Worm (Caenorhabditis elegans) whole organism, L3 larva: ENCODE measurements around the gene F59A6.12.

Experiments used
- ZK546.5 ChIP-seq: sonication (generic microtip); optimal IDR thresholded peaks from 2 replicates; lab custom pipeline; 2017; ENCODE audit warnings: missing biosample characterization, missing genetic modification characterization
- aly-2 ChIP-seq: fragments of 150-350 bp; optimal IDR thresholded peaks from 2 replicates; lab custom pipeline; 2014; ENCODE audit warnings: missing biosample characterization, missing genetic modification characterization
- ceh-28 ChIP-seq: fragments of 150-350 bp; optimal IDR thresholded peaks from 2 replicates; lab custom pipeline; 2014; ENCODE audit warnings: missing biosample characterization, missing genetic modification reagents, missing genetic modification characterization
- ceh-82 ChIP-seq: fragments of 150-350 bp; optimal IDR thresholded peaks from 2 replicates; lab custom pipeline; 2014; ENCODE audit warnings: missing biosample characterization, missing genetic modification characterization
- ceh-9 ChIP-seq: sonication (generic microtip); optimal IDR thresholded peaks from 2 replicates; lab custom pipeline; 2018; ENCODE audit warnings: missing biosample characterization, missing genetic modification characterization
- egl-27 ChIP-seq: sonication (generic microtip); optimal IDR thresholded peaks from 4 replicates; lab custom pipeline; 2017; ENCODE audit warnings: missing biosample characterization, missing genetic modification reagents, missing genetic modification characterization
- egl-5 ChIP-seq: fragments of 150-350 bp; optimal IDR thresholded peaks from 2 replicates; lab custom pipeline; 2017; ENCODE audit warnings: missing biosample characterization, missing genetic modification reagents, missing genetic modification characterization, inconsistent platforms
- elt-1 ChIP-seq: fragments of 150-350 bp; optimal IDR thresholded peaks from 2 replicates; lab custom pipeline; 2014; ENCODE audit warnings: missing biosample characterization, missing genetic modification characterization
- elt-2 ChIP-seq: sonication (generic microtip); optimal IDR thresholded peaks from 2 replicates; lab custom pipeline; 2016; ENCODE audit warnings: missing genetic modification reagents, mild to moderate bottlenecking, missing genetic modification characterization, missing compliant biosample characterization
- fkh-10 ChIP-seq: sonication (generic microtip); optimal IDR thresholded peaks from 2 replicates; lab custom pipeline; 2017; ENCODE audit warnings: missing biosample characterization, missing genetic modification reagents, missing genetic modification characterization
- fkh-2 ChIP-seq: fragments of 150-350 bp; optimal IDR thresholded peaks from 2 replicates; lab custom pipeline; 2014; ENCODE audit warnings: missing biosample characterization, missing genetic modification reagents, missing genetic modification characterization
- fos-1 ChIP-seq: fragments of 150-350 bp; optimal IDR thresholded peaks from 2 replicates; lab custom pipeline; 2014; ENCODE audit warnings: missing biosample characterization, missing genetic modification characterization
- hmg-11 ChIP-seq: sonication (generic microtip); optimal IDR thresholded peaks from 2 replicates; lab custom pipeline; 2016; ENCODE audit warnings: missing genetic modification characterization, missing compliant biosample characterization
- jun-1 ChIP-seq: fragments of 150-350 bp; optimal IDR thresholded peaks from 2 replicates; lab custom pipeline; 2014; ENCODE audit warnings: missing biosample characterization, missing genetic modification reagents, missing genetic modification characterization
- lin-15B ChIP-seq: fragments of 150-350 bp; optimal IDR thresholded peaks from 2 replicates; lab custom pipeline; 2014; ENCODE audit warnings: missing biosample characterization, missing genetic modification characterization
- lin-39 ChIP-seq: fragments of 150-350 bp; optimal IDR thresholded peaks from 2 replicates; lab custom pipeline; 2018; ENCODE audit warnings: missing biosample characterization, missing genetic modification reagents, missing genetic modification characterization
- mdl-1 ChIP-seq: fragments of 150-350 bp; optimal IDR thresholded peaks from 2 replicates; lab custom pipeline; 2014; ENCODE audit warnings: missing biosample characterization, missing genetic modification characterization
- nhr-12 ChIP-seq: fragments of 150-350 bp; optimal IDR thresholded peaks from 2 replicates; lab custom pipeline; 2014; ENCODE audit warnings: missing biosample characterization, missing genetic modification characterization
- nhr-23 ChIP-seq: fragments of 150-350 bp; optimal IDR thresholded peaks from 2 replicates; lab custom pipeline; 2014; ENCODE audit warnings: missing biosample characterization, missing genetic modification reagents, missing genetic modification characterization
- nhr-25 ChIP-seq: sonication (generic microtip); optimal IDR thresholded peaks from 2 replicates; lab custom pipeline; 2017; ENCODE audit warnings: missing biosample characterization, missing genetic modification characterization
- nhr-76 ChIP-seq: fragments of 150-350 bp; sonication (generic microtip); optimal IDR thresholded peaks from 5 replicates; lab custom pipeline; 2014; ENCODE audit warnings: missing biosample characterization, missing genetic modification characterization
- nhr-77 ChIP-seq: fragments of 150-350 bp; optimal IDR thresholded peaks from 2 replicates; lab custom pipeline; 2014; ENCODE audit warnings: missing biosample characterization, missing genetic modification characterization
- pha-4 ChIP-seq: fragments of 150-350 bp; optimal IDR thresholded peaks from 2 replicates; lab custom pipeline; 2014; ENCODE audit warnings: missing biosample characterization, missing genetic modification reagents, missing genetic modification characterization
- pqm-1 ChIP-seq: fragments of 150-350 bp; optimal IDR thresholded peaks from 2 replicates; lab custom pipeline; 2017; ENCODE audit warnings: missing biosample characterization, missing genetic modification characterization, inconsistent platforms
- sea-2 ChIP-seq: fragments of 150-350 bp; sonication (generic microtip); optimal IDR thresholded peaks from 4 replicates; lab custom pipeline; 2014; ENCODE audit warnings: missing biosample characterization, missing genetic modification reagents, missing genetic modification characterization
- skn-1 ChIP-seq: fragments of 150-350 bp; optimal IDR thresholded peaks from 2 replicates; lab custom pipeline; 2014; ENCODE audit warnings: missing biosample characterization, missing genetic modification characterization
- snpc-4 ChIP-seq: fragments of 150-350 bp; optimal IDR thresholded peaks from 2 replicates; lab custom pipeline; 2014; ENCODE audit warnings: missing biosample characterization, missing genetic modification characterization
- tbx-2 ChIP-seq: sonication (generic microtip); optimal IDR thresholded peaks from 2 replicates; lab custom pipeline; 2016; ENCODE audit warnings: mild to moderate bottlenecking, missing genetic modification characterization, missing compliant biosample characterization
- unc-39 ChIP-seq: sonication (generic microtip); optimal IDR thresholded peaks from 4 replicates; lab custom pipeline; 2017; ENCODE audit warnings: missing biosample characterization, missing genetic modification characterization
- unc-62 ChIP-seq: fragments of 150-350 bp; sonication (generic microtip); optimal IDR thresholded peaks from 4 replicates; lab custom pipeline; 2014; ENCODE audit warnings: missing biosample characterization, missing genetic modification reagents, missing genetic modification characterization
- ztf-11 ChIP-seq: fragments of 150-350 bp; optimal IDR thresholded peaks from 2 replicates; lab custom pipeline; 2014; ENCODE audit warnings: missing biosample characterization, missing genetic modification characterization
- ztf-4 ChIP-seq: fragments of 150-350 bp; optimal IDR thresholded peaks from 2 replicates; lab custom pipeline; 2014; ENCODE audit warnings: missing biosample characterization, missing genetic modification characterization

F59A6.12 gene

DNA sequence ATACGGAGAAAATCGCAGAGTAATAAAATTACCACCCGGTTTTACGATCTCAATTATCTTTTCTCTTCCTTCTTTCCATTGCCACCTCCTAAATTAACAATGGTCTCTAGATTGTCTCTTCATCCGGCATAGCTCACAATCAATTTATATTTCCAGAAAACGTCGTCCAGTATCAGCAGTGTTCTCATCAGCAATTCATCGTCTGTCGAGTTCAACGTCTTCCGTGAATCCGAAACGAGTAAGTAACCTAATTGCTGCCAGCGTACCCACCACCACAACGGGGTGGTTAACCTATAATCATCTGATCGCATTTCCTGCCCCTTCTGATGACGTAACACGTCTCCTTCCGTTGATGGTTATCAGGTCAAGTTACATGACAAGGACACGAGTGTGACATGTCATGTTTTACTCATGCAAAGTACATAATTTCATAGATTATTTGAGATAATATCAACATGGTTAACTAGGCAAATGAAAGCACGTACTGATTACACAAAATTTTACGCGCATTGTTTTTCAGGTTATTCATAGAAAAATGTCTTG is 25.8 kb downstream of the F59A6.12 start:
- TF ChIP-seq ceh-82 (tag; lab: Kevin White, UChicago) = no peak
- TF ChIP-seq nhr-23 = peak; percentile 74
- TF ChIP-seq fkh-2 (tag; lab: Kevin White, UChicago) = no peak
- TF ChIP-seq elt-1 (tag; lab: Kevin White, UChicago) = peak; percentile 65
- TF ChIP-seq fos-1 (tag; lab: Kevin White, UChicago) = no peak

DNA sequence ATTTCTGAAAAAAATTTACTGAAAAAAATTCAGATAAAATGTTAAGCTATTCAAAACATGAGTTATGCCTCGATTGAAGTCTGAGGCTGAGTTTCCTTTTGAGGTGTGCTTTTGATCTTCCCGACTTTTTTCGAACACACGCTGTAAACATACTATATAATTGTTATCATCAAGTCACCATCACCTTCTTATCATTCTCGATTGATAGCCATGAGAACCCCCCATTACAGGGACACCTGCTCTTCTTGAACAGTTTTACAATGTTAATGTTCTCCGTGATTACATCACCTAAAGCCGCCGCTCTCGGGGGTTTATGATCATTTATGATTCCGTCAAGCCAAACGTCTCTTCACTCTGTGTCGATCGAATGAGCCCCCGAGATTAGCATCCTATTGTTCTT is 27.7 kb downstream of the F59A6.12 start:
- no peak for TF ChIP-seq jun-1 (tag; lab: Kevin White, UChicago)
- TF ChIP-seq nhr-23 = no peak
- no peak for TF ChIP-seq nhr-76
- no peak for TF ChIP-seq ceh-9 (tag; lab: Kevin White, UChicago)
- TF ChIP-seq hmg-11 = no peak

DNA sequence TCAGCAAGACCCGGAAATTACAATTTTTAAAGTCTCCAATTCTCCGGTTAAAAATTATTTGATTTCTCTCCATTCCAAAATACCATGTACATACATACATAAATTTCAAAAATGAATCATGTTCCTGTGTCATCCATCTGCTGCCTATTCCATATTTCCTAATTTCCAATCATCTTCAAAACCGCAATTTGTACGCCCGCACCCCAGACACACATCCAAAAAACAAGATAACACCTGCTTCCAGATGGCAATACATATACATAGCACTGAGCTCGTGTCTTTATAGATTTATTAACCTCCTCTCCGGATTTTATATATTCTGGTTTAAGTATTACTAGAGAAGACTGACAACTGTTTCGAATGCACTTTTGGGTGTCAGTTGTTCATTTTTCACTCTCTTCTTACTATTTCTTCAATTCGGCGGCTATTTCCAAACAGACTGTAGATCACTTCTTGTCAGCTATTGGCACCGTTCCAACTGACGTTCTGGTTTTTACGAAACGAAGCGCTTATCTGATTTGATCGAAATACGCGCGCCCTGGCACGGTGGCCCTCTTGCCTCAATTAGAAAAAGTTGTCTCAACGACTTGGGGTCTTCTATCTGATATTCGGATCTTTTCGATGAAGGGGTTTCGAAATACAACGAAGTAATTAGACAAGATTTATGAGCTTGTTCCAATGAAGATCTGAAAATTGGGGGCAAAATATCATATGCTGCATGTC is 30.0 kb downstream of the F59A6.12 start:
- TF ChIP-seq elt-1 (tag; lab: Kevin White, UChicago) = peak; percentile 83
- TF ChIP-seq ztf-11 = no peak
- peak; percentile 22 for TF ChIP-seq nhr-25 (tag; lab: Kevin White, UChicago)

DNA sequence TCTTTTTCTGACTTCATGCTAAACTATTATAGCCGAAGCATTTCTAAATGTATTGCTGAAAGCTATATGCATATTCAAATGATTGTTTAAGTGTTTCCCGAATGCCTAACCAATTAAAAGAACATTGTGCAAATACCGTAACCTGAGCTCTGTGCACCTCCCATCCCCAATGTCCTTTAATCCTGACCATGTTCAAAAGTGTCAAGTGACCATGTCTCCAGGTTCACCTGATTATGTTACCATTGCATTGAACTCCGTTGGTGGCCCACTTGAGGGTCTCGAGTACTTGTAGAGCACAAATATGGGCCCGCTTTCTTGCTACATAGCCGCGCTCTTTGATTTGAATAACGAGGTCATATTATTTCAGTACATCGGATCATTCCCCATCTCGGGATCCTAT is 36.6 kb downstream of the F59A6.12 start:
- TF ChIP-seq ceh-82 (tag; lab: Kevin White, UChicago) (no peak), mdl-1 (no peak), skn-1 (no peak), fos-1 (tag; lab: Kevin White, UChicago) (no peak), nhr-77 (tag; lab: Kevin White, UChicago) (no peak), elt-1 (tag; lab: Kevin White, UChicago) (no peak), unc-62 (GFP tag; lab: Kevin White, UChicago) (no peak), pha-4 (tag; lab: Kevin White, UChicago) (no peak), ztf-4 (tag; lab: Kevin White, UChicago) (no peak), nhr-12 (tag; lab: Kevin White, UChicago) (no peak), tbx-2 (tag; lab: Kevin White, UChicago) (no peak), egl-5 (tag; lab: Kevin White, UChicago) (no peak)

DNA sequence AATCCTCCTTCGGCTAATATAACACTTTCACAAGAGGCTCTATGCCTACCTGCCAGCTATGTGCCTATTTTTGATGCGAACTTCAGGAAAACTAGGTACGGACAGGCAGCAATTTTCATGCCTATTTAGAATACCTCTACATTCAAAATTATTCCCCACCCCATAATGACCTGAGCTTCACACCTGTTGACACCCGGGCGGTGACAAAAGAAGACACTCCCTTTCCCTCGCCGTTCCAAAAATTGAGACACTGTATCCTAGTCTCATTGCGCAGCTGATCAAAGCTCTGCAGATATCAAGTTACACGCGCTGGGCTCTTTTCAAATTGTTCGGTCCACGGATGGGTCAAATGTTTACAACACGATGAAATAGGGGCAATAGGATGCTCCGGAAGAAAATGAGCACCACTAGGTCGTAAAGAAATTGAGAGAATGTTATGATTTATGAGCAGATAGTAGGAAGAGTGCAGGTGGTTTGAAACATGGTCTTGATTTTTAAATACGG is 37.4 kb downstream of the F59A6.12 start:
- no peak for TF ChIP-seq ceh-9 (tag; lab: Kevin White, UChicago)
- no peak for TF ChIP-seq hmg-11
- TF ChIP-seq egl-5 (tag; lab: Kevin White, UChicago) = no peak
- no peak for TF ChIP-seq ceh-28 (tag; lab: Kevin White, UChicago)
- no peak for TF ChIP-seq pqm-1 (tag; lab: Kevin White, UChicago)
- no peak for TF ChIP-seq pha-4 (tag; lab: Kevin White, UChicago)
- no peak for TF ChIP-seq unc-62 (GFP tag; lab: Kevin White, UChicago)
- TF ChIP-seq nhr-23 = no peak
- TF ChIP-seq ZK546.5 = no peak
- TF ChIP-seq unc-39 (tag; lab: Kevin White, UChicago) = no peak
- no peak for TF ChIP-seq egl-27 (tag; lab: Kevin White, UChicago)
- TF ChIP-seq ztf-11 = no peak
- TF ChIP-seq nhr-76 = no peak
- no peak for TF ChIP-seq sea-2 (GFP tag; lab: Kevin White, UChicago)
- no peak for TF ChIP-seq lin-39 (tag; lab: Kevin White, UChicago)
- TF ChIP-seq, all 47 proteins: peak for 0

DNA sequence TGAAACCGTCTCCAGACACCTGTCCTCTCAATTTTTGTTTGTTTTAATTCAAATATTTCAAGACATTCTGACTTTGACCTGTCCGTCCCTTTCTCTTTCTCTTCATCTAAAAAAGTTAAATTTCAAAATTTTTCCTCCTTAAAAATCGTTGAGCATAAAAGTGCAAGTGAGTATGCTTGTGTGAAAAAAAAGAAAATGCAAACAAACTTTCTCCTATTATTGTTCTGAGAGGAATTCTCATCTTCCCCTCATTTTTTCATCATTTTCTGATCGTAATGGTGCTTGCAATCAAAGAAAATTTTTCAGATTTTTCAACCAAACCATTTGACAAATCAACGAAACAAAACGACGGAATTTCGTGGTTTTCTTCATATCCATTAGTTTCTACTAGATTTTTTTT is 43.0 kb downstream of the F59A6.12 start, which contains the start of gene shc-2:
shc-2 (plus strand) TSS at position 301 of the 400 bp plus-strand sequence.
- TF ChIP-seq fkh-2 (tag; lab: Kevin White, UChicago) = no peak
- TF ChIP-seq lin-15B (tag; lab: Kevin White, UChicago) = no peak
- no peak for TF ChIP-seq pqm-1 (tag; lab: Kevin White, UChicago)
- no peak for TF ChIP-seq fkh-10 (GFP tag; lab: Kevin White, UChicago)
- no peak for TF ChIP-seq elt-2 (tag; lab: Kevin White, UChicago)
- TF ChIP-seq ceh-28 (tag; lab: Kevin White, UChicago) = no peak
- TF ChIP-seq aly-2 (tag; lab: Kevin White, UChicago) = no peak
- no peak for TF ChIP-seq nhr-77 (tag; lab: Kevin White, UChicago)
- no peak for TF ChIP-seq ztf-11
- no peak for TF ChIP-seq nhr-25 (tag; lab: Kevin White, UChicago)
- no peak for TF ChIP-seq snpc-4 (tag; lab: Kevin White, UChicago)
